Fruit fly (Drosophila melanogaster): Measurements from ENCODE around the gene CG3386.

DNA sequence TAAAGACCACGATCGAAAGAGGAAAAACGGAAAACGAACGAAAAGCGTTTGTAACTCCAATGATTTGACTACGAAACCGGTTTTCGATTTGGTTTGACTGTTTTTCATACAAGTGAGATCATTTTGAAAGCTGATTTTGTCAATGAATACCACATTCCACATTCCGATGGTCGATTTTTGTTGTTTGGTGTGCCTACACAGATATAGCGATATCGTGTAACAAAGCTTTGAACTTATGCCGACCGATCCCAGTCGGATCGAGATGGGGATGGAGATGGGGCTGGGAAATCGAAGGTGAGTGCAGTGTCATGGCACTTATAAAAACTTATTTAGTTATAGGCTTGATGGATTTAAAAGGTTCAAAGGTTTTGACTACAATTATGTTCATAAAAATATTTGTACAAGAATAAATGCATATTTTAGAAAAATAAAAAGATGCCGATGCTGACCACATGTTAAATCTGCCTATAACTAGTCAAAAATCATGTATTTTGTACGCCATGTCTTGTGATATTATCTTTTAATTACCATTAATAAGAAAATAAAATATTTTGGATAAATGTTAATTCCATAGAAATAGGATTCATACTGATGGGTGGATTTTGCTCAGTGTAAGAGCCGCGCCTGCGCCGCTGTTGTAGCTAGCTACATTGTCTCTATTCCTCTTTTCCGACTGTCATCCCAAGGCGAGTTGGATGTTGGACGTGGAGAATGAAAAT lies 40.0 kb downstream of the CG3386 start:
- TF ChIP-seq bcd (GFP tag; optimal IDR thresholded peaks at IDR 0.05), result peak; percentile 48
- peak; percentile 64 for TF ChIP-seq CG10267 (tag; optimal IDR thresholded peaks at IDR 0.05)
- no peak for TF ChIP-seq CG13287 (GFP tag; IDR thresholded peaks at IDR 0.05; ENCODE audit: partially characterized antibody)
- TF ChIP-seq CG7357 (GFP tag; IDR thresholded peaks at IDR 0.05), result peak; percentile 37; the same call in 1 of the 3 replicates
- peak; percentile 22 for TF ChIP-seq CG10462 (GFP tag; optimal IDR thresholded peaks at IDR 0.05)
- no peak for TF ChIP-seq CG16863 (GFP tag; optimal IDR thresholded peaks at IDR 0.05)
- no peak for TF ChIP-seq Myb (GFP tag; optimal IDR thresholded peaks at IDR 0.05)
- TF ChIP-seq CG15073 (GFP tag; optimal IDR thresholded peaks at IDR 0.05), result no peak
- no peak for TF ChIP-seq CG17568 (GFP tag; optimal IDR thresholded peaks at IDR 0.05)
- no peak; the same call in 1 of the 2 replicates for TF ChIP-seq lmd (GFP tag; IDR thresholded peaks at IDR 0.05)
- no peak for TF ChIP-seq CG6791 (GFP tag; IDR thresholded peaks at IDR 0.05; ENCODE audit: partially characterized antibody)
- TF ChIP-seq prd (optimal IDR thresholded peaks at IDR 0.05), result no peak
- TF ChIP-seq prd (GFP tag; IDR thresholded peaks at IDR 0.05), result peak; percentile 64; the same call in 2 of the 3 replicates
